Worm (Caenorhabditis elegans): Measurements from ENCODE around the gene Y47D7A.7.

Gene Y47D7A.7

DNA sequence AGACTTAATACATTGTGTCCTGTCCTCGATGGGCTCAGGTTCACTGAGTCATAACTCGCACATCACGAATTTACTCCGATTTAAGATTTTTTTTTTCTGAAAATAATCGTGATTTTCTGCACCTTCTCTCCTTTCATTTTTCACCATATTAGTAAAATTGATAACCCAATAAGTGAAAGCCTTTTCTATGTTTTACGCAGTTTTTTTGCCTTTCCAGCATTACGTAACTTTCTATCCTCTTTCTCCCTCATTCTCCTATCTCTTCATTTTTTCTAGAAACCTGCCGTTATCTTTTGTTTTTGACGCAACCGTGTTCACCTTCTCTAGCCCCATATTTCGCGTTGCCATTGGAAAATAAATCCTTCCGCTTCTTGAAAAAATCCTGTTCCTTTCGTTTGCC lies 17.5 kb upstream of the Y47D7A.7 start (continued):
- TF ChIP-seq Y79H2A.3 (GFP tag; conservative IDR thresholded peaks at IDR 0.05) = no peak
- TF ChIP-seq ztf-6 (GFP tag; IDR thresholded peaks at IDR 0.05) = no peak
- no peak for TF ChIP-seq aptf-3 (GFP tag; IDR thresholded peaks at IDR 0.05)

DNA sequence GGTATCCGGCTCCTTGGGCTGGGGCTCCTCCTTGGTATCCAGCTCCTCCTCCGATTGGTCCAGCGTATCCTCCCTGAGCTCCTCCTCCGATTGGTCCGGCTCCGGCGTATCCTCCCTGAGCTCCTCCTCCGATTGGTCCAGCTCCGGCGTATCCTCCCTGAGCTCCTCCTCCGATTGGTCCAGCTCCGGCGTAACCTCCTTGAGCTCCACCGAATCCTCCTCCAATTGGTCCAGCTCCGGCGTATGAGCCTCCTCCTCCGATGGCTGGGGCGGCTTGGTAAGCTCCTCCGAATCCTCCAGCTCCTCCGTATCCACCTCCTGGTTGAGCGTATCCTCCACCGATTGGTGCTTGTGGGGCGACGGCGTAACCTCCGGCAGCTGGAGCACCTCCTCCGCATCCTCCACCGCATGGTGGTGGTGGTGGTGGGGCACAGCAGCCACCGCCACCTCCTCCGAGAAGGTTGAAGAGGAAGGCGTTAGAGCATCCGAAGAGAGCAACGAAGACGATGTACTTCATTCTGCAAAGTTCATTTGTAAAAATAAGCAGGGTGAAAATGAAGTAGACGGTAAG lies 15.8 kb upstream of the Y47D7A.7 start, which contains the start of gene Y47D7A.13:
Gene Y47D7A.13 (minus strand): TSS at position 517 of the 571 bp plus-strand sequence.
- TF ChIP-seq let-526 (GFP tag; IDR thresholded peaks at IDR 0.05) = no peak
- peak; percentile 70 for TF ChIP-seq zfh-2 (GFP tag; conservative IDR thresholded peaks at IDR 0.05)
- no peak for TF ChIP-seq lsy-27 (tag; optimal IDR thresholded peaks at IDR 0.05; ENCODE audit: borderline replicate concordance, insufficient read depth)
- TF ChIP-seq F33H1.4 (GFP tag; IDR thresholded peaks at IDR 0.05) = 0 out of 2 replicates have a peak, but pooled peaks have one; percentile 24
- no peak for TF ChIP-seq lin-26 (GFP tag; IDR thresholded peaks at IDR 0.05)
- TF ChIP-seq attf-5 (GFP tag; optimal IDR thresholded peaks at IDR 0.05) = no peak
- peak; percentile 22 for TF ChIP-seq ceh-79 (tag; optimal IDR thresholded peaks at IDR 0.05)
- TF ChIP-seq egrh-3 (GFP tag; IDR thresholded peaks at IDR 0.05) = peak; percentile 93
- TF ChIP-seq mcd-1 (GFP tag; IDR thresholded peaks at IDR 0.05) = no peak
- no peak for TF ChIP-seq egl-44 (GFP tag; IDR thresholded peaks at IDR 0.05)

DNA sequence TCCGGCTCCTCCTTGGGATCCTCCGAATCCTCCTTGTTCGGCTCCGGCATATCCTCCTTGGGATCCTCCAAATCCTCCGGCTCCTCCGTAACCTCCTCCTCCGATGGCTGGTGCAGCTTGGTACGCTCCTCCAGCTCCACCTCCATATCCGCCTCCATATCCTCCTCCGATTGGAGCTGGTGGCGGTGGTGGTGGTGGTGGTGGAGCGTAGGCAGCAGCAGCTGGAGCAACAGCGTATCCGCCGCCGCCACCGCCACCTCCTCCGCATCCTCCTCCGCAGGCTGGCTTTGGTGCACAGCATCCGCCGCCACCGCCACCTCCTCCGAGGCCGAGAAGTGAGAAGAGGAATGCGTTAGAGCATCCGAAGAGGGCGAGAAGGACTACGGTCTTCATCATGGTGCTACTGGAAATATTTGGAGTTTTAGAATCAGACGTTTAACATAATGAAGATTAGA lies 13.1 kb upstream of the Y47D7A.7 start, which contains the start of gene Y47D7A.15:
Gene Y47D7A.15 (minus strand): TSS at position 405 of the 455 bp plus-strand sequence.
- TF ChIP-seq F37B4.10 (GFP tag; IDR thresholded peaks at IDR 0.05) = 0 out of 2 replicates have a peak, but pooled peaks have one; percentile 28
- TF ChIP-seq Y53G8AR.9 (GFP tag; conservative IDR thresholded peaks at IDR 0.05) = no peak
- no peak for TF ChIP-seq Y79H2A.3 (GFP tag; conservative IDR thresholded peaks at IDR 0.05)
- no peak for TF ChIP-seq snpc-3.4 (tag; optimal IDR thresholded peaks at IDR 0.05)
- no peak for TF ChIP-seq T07F8.4 (tag; optimal IDR thresholded peaks at IDR 0.05)
- TF ChIP-seq unc-130 (GFP tag; optimal IDR thresholded peaks at IDR 0.05) = no peak
- peak; percentile 95 for TF ChIP-seq egrh-3 (GFP tag; IDR thresholded peaks at IDR 0.05)
- TF ChIP-seq ztf-25 (GFP tag; IDR thresholded peaks at IDR 0.05) = 0 out of 2 replicates have a peak, but pooled peaks have one; percentile 49
- TF ChIP-seq mcd-1 (GFP tag; IDR thresholded peaks at IDR 0.05) = no peak; the same call in 1 of the 2 replicates
- no peak for TF ChIP-seq sptf-2 (GFP tag; optimal IDR thresholded peaks at IDR 0.05)
- TF ChIP-seq madf-3 (GFP tag; IDR thresholded peaks at IDR 0.05) = peak; percentile 64; the same call in 1 of the 2 replicates
- TF ChIP-seq zfh-2 (GFP tag; conservative IDR thresholded peaks at IDR 0.05) = peak; percentile 85

DNA sequence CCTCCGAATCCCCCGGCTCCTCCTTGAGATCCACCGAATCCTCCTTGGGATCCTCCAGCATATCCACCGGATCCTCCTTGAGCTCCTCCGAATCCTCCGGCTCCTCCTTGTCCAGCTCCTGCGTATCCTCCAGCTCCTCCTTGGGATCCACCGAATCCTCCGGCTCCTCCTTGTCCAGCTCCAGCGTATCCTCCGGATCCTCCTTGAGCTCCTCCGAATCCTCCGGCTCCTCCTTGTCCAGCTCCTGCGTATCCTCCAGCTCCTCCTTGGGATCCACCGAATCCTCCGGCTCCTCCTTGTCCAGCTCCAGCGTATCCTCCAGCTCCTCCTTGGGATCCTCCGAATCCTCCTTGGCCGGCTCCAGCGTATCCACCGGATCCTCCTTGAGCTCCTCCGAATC lies 12.5 kb upstream of the Y47D7A.7 start:
- TF ChIP-seq egrh-3 (GFP tag; IDR thresholded peaks at IDR 0.05) = peak; percentile 93
- TF ChIP-seq zfh-2 (GFP tag; conservative IDR thresholded peaks at IDR 0.05) = peak; percentile 55

DNA sequence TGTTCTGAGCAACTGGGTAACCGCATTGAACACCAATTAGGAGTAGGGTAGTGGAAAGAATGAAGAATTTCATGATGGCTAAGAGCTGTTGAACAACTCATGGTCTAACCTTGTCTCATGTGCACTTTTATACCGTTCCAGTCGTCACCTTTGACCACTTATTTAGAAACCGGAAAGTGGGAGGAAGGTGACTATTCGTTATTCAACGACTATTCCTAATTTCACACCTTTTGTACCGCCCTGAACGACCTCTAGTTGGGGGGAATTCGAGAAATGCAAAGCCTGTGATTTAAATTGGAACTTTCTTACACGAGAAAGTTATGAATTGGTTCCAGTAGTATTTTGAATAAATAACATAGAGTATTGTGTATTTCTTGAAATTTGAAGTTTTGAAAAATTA lies 9.9 kb upstream of the Y47D7A.7 start, which contains the start of gene Y47D7A.12:
Gene Y47D7A.12 (minus strand): TSS at position 101 of the 400 bp plus-strand sequence.
- TF ChIP-seq ztf-18 (tag; optimal IDR thresholded peaks at IDR 0.05) = no peak
- no peak for TF ChIP-seq lag-1 (GFP tag; IDR thresholded peaks at IDR 0.05)
- no peak for TF ChIP-seq ztf-3 (GFP tag; optimal IDR thresholded peaks at IDR 0.05)
- no peak for TF ChIP-seq dox-1 (GFP tag; IDR thresholded peaks at IDR 0.05)
- no peak for TF ChIP-seq F22D6.2 (tag; optimal IDR thresholded peaks at IDR 0.05)
- no peak for TF ChIP-seq F23B12.7 (tag; optimal IDR thresholded peaks at IDR 0.05; ENCODE audit: insufficient read depth)

DNA sequence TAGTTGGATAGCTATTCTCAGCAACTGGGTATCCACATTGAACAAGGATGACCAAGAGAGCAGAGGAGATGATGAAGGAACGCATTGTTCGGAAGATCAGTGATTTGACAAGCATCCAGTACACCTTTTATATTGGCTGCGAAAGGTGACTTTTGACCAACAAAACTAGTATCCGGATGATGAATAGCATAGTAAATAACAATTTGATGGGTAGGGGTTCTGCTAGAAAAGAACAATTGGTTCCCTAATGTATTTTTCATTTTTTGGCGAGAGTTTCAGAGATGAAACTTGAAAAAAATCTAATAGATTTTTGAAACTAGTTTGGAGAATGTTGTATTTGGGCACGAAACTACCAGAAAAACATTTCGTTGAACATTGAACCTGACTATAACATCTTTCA lies 8.5 kb upstream of the Y47D7A.7 start, which contains the start of gene Y47D7A.11:
Gene Y47D7A.11 (minus strand): TSS at position 101 of the 400 bp plus-strand sequence.
- no peak for TF ChIP-seq snpc-4 (GFP tag; optimal IDR thresholded peaks at IDR 0.05)
- TF ChIP-seq snpc-4 (tag; optimal IDR thresholded peaks at IDR 0.05) = no peak
- no peak for TF ChIP-seq aptf-2 (GFP tag; conservative IDR thresholded peaks at IDR 0.05)
- no peak for TF ChIP-seq attf-6 (GFP tag; IDR thresholded peaks at IDR 0.05)
- TF ChIP-seq ceh-58 (GFP tag; IDR thresholded peaks at IDR 0.05) = no peak
- no peak for TF ChIP-seq fkh-3 (tag; optimal IDR thresholded peaks at IDR 0.05)
- TF ChIP-seq zfh-2 (GFP tag; conservative IDR thresholded peaks at IDR 0.05) = no peak
- no peak for TF ChIP-seq ceh-27 (GFP tag; optimal IDR thresholded peaks at IDR 0.05)
